Worm (Caenorhabditis elegans): ENCODE measurements around the gene his-24.

his-24 gene

DNA sequence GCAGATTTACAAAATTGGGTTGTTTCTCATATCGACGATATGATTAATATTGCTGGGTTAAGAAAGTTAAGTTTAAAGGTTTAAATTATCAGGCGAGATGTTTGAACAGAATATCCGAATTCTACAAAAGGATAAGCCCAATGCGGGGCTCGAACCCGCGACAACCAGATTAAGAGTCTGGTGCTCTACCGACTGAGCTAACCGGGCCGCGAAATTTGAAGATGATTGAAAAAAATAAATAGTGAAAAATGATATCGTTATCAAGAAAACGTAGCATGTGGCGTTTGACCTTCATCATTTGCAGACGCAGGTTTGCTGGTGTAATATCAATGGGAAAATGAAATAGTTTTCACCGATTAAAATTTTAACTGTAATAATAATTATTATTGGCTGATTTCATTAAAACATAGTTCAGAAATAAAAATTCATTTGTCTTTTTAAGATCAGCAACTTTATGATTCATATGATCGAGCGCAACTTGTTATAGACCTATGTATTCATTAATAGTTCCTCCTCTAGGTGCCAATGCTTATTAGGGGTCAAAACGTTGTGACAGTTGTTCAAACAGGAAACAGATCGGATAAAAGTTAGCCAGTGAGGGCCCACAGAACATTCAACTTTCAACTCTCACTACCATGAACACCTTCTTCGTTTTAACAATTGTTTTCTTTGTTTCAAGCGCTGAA is 11.0 kb upstream of the his-24 start, which contains the start of gene M163.11:
M163.11 (plus strand) TSS at position 636 of the 686 bp plus-strand sequence.
- TF ChIP-seq let-526 (GFP tag; IDR thresholded peaks at IDR 0.05) (no peak), ztf-22 (GFP tag; optimal IDR thresholded peaks at IDR 0.05) (no peak), aptf-2 (GFP tag; conservative IDR thresholded peaks at IDR 0.05) (no peak), bed-1 (GFP tag; IDR thresholded peaks at IDR 0.05) (no peak), ceh-27 (GFP tag; optimal IDR thresholded peaks at IDR 0.05) (no peak), B0019.2 (GFP tag; conservative IDR thresholded peaks at IDR 0.05) (no peak), hrde-1 (tag; optimal IDR thresholded peaks at IDR 0.05; ENCODE audit: borderline replicate concordance) (no peak), snpc-3.4 (tag; optimal IDR thresholded peaks at IDR 0.05) (peak; percentile 86), Y95B8A.8 (GFP tag; IDR thresholded peaks at IDR 0.05) (no peak), athp-1 (tag; optimal IDR thresholded peaks at IDR 0.05) (peak; percentile 21), ets-4 (GFP tag; optimal IDR thresholded peaks at IDR 0.05) (no peak), Y67H2A.10 (GFP tag; conservative IDR thresholded peaks at IDR 0.05) (no peak), T07F8.4 (tag; optimal IDR thresholded peaks at IDR 0.05) (peak; percentile 58), lir-1 (GFP tag; conservative IDR thresholded peaks at IDR 0.05) (0 out of 2 replicates have a peak, but pooled peaks have one; percentile 21), tbp1 (GFP tag; optimal IDR thresholded peaks at IDR 0.05) (peak; percentile 91), ztf-6 (GFP tag; IDR thresholded peaks at IDR 0.05) (0 out of 2 replicates have a peak, but pooled peaks have one; percentile 13), F23B12.7 (tag; optimal IDR thresholded peaks at IDR 0.05; ENCODE audit: insufficient read depth) (peak; percentile 9), hmg-20 (GFP tag; IDR thresholded peaks at IDR 0.05) (peak; percentile 67; the same call in 1 of the 2 replicates), akir-1 (GFP tag; optimal IDR thresholded peaks at IDR 0.05) (no peak), nfyb-1 (GFP tag; IDR thresholded peaks at IDR 0.05) (peak; percentile 82), gei-17 (GFP tag; optimal IDR thresholded peaks at IDR 0.05) (no peak), ztf-25 (GFP tag; IDR thresholded peaks at IDR 0.05) (no peak), mxl-1 (tag; optimal IDR thresholded peaks at IDR 0.05) (peak; percentile 57), attf-5 (GFP tag; optimal IDR thresholded peaks at IDR 0.05) (peak; percentile 7), F52B5.7 (tag; optimal IDR thresholded peaks at IDR 0.05) (no peak), T26A5.8 (tag; optimal IDR thresholded peaks at IDR 0.05) (no peak), B0336.3 (GFP tag; IDR thresholded peaks at IDR 0.05) (no peak), rpc-1 (optimal IDR thresholded peaks at IDR 0.05) (peak; percentile 85), rpc-1 (tag; optimal IDR thresholded peaks at IDR 0.05) (peak; percentile 92), F39B2.1 (GFP tag; IDR thresholded peaks at IDR 0.05) (no peak), madf-10 (tag; optimal IDR thresholded peaks at IDR 0.05) (peak; percentile 39), let-607 (tag; optimal IDR thresholded peaks at IDR 0.05) (peak; percentile 30 to 37), nfya-2 (GFP tag; IDR thresholded peaks at IDR 0.05) (no peak), cebp-2 (GFP tag; IDR thresholded peaks at IDR 0.05) (0 out of 2 replicates have a peak, but pooled peaks have one; percentile 77), zim-3 (tag; optimal IDR thresholded peaks at IDR 0.05) (peak; percentile 57), Y53G8AR.9 (GFP tag; conservative IDR thresholded peaks at IDR 0.05) (no peak), die-1 (tag; optimal IDR thresholded peaks at IDR 0.05) (peak; percentile 92), ztf-3 (GFP tag; optimal IDR thresholded peaks at IDR 0.05) (no peak), sdz-38 (tag; optimal IDR thresholded peaks at IDR 0.05) (no peak), rcor-1 (GFP tag; IDR thresholded peaks at IDR 0.05) (peak; percentile 66), egl-18 (GFP tag; IDR thresholded peaks at IDR 0.05) (no peak), egrh-3 (GFP tag; IDR thresholded peaks at IDR 0.05) (no peak), mcd-1 (GFP tag; IDR thresholded peaks at IDR 0.05) (no peak), snpc-1.1 (tag; optimal IDR thresholded peaks at IDR 0.05; ENCODE audit: insufficient read depth) (peak; percentile 71), egl-44 (GFP tag; IDR thresholded peaks at IDR 0.05) (0 out of 2 replicates have a peak, but pooled peaks have one; percentile 46), C17E4.6 (GFP tag; IDR thresholded peaks at IDR 0.05) (no peak), ama-1 (optimal IDR thresholded peaks at IDR 0.05) (no peak), ama-1 (GFP tag; optimal IDR thresholded peaks at IDR 0.05) (peak; percentile 42 to 92)
